Fruit fly (Drosophila melanogaster) whole organism, prepupa: ENCODE measurements around the gene CG11095.
A peak's percentile ranks its signal among the peaks of the same experiment; 100 is the strongest.

Source experiments
- Blimp-1 ChIP-seq: fragments of 200-800 bp; sonication (Bioruptor generic); optimal IDR thresholded peaks from 3 replicates; lab custom pipeline; 2017; ENCODE audit warnings: missing biosample characterization, missing genetic modification characterization, mild to moderate bottlenecking, moderate library complexity, missing genetic modification reagents
- CG10631 ChIP-seq: fragments of 200-800 bp; sonication (Bioruptor generic); optimal IDR thresholded peaks from 2 replicates; lab custom pipeline; 2016; ENCODE audit warnings: missing biosample characterization, missing genetic modification characterization
- CG10669 ChIP-seq: fragments of 200-800 bp; sonication (Bioruptor generic); optimal IDR thresholded peaks from 3 replicates; lab custom pipeline; 2018; ENCODE audit warnings: missing biosample characterization, mild to moderate bottlenecking, missing genetic modification characterization, moderate library complexity
- CG11902 ChIP-seq: fragments of 200-800 bp; sonication (Bioruptor generic); optimal IDR thresholded peaks from 3 replicates; lab custom pipeline; 2016; ENCODE audit warnings: missing biosample characterization, missing genetic modification characterization
- CG1621 ChIP-seq: fragments of 200-800 bp; sonication (Bioruptor generic); optimal IDR thresholded peaks from 3 replicates; lab custom pipeline; 2018; ENCODE audit warnings: missing biosample characterization, mild to moderate bottlenecking, missing genetic modification characterization
- CG16779 ChIP-seq: fragments of 200-800 bp; sonication (Bioruptor generic); optimal IDR thresholded peaks from 3 replicates; lab custom pipeline; 2017; ENCODE audit warnings: missing biosample characterization, mild to moderate bottlenecking, missing genetic modification characterization
- CG3032 ChIP-seq: fragments of 200-800 bp; optimal IDR thresholded peaks from 2 replicates; lab custom pipeline; 2019; ENCODE audit warnings: missing biosample characterization, mild to moderate bottlenecking, missing genetic modification characterization, moderate library complexity
- CG31627 ChIP-seq: fragments of 200-800 bp; sonication (Bioruptor generic); optimal IDR thresholded peaks from 3 replicates; lab custom pipeline; 2016; ENCODE audit warnings: missing biosample characterization, missing genetic modification characterization
- CG32006 ChIP-seq: fragments of 200-800 bp; sonication (Bioruptor generic); optimal IDR thresholded peaks from 3 replicates; lab custom pipeline; 2017; ENCODE audit warnings: missing biosample characterization, mild to moderate bottlenecking, missing genetic modification characterization
- CG34406 ChIP-seq: fragments of 200-800 bp; sonication (Bioruptor generic); optimal IDR thresholded peaks from 3 replicates; lab custom pipeline; 2016; ENCODE audit warnings: missing biosample characterization, missing genetic modification characterization
- CG3919 ChIP-seq: fragments of 200-800 bp; sonication (Bioruptor generic); optimal IDR thresholded peaks from 3 replicates; lab custom pipeline; 2016; ENCODE audit warnings: missing biosample characterization, missing genetic modification characterization
- CG4318 ChIP-seq: fragments of 200-800 bp; sonication (Bioruptor generic); optimal IDR thresholded peaks from 3 replicates; lab custom pipeline; 2017; ENCODE audit warnings: missing biosample characterization, mild to moderate bottlenecking, missing genetic modification characterization
- CG6163 ChIP-seq: fragments of 200-800 bp; sonication (Bioruptor generic); IDR thresholded peaks from 3 replicates; pipeline ENCODE4 v1.3.6; 2022; ENCODE audit warnings: missing biosample characterization, missing genetic modification characterization
- CG6276 ChIP-seq: fragments of 200-800 bp; sonication (Bioruptor generic); optimal IDR thresholded peaks from 2 replicates; lab custom pipeline; 2017; ENCODE audit warnings: missing biosample characterization, mild to moderate bottlenecking, missing genetic modification characterization
- CG6792 ChIP-seq: fragments of 200-800 bp; sonication (Bioruptor generic); optimal IDR thresholded peaks from 3 replicates; lab custom pipeline; 2016; ENCODE audit warnings: missing biosample characterization, missing genetic modification characterization
- CG6854 ChIP-seq: fragments of 200-800 bp; sonication (Bioruptor generic); optimal IDR thresholded peaks from 2 replicates; lab custom pipeline; 2017; ENCODE audit warnings: missing biosample characterization, mild to moderate bottlenecking, missing genetic modification characterization
- CG7368 ChIP-seq: fragments of 200-800 bp; sonication (Bioruptor generic); optimal IDR thresholded peaks from 3 replicates; lab custom pipeline; 2016; ENCODE audit warnings: missing biosample characterization, missing genetic modification characterization
- CG8119 ChIP-seq: fragments of 200-800 bp; sonication (Bioruptor generic); IDR thresholded peaks from 3 replicates; pipeline ENCODE4 v1.3.6; 2022; ENCODE audit warnings: missing biosample characterization, missing genetic modification characterization
- CG8319 ChIP-seq: fragments of 200-800 bp; sonication (Bioruptor generic); optimal IDR thresholded peaks from 3 replicates; lab custom pipeline; 2016; ENCODE audit warnings: missing biosample characterization, missing genetic modification characterization
- CG8632 ChIP-seq: fragments of 200-800 bp; sonication (Bioruptor generic); optimal IDR thresholded peaks from 3 replicates; lab custom pipeline; 2016; ENCODE audit warnings: missing biosample characterization, missing genetic modification characterization
- CG9139 ChIP-seq: fragments of 200-800 bp; sonication (Bioruptor generic); optimal IDR thresholded peaks from 3 replicates; lab custom pipeline; 2017; ENCODE audit warnings: missing biosample characterization, mild to moderate bottlenecking, missing genetic modification characterization
- Eip75B ChIP-seq: fragments of 200-800 bp; sonication (Bioruptor generic); optimal IDR thresholded peaks from 3 replicates; lab custom pipeline; 2016; ENCODE audit warnings: missing biosample characterization, missing genetic modification characterization
- Eip78C ChIP-seq: fragments of 200-800 bp; sonication (Bioruptor generic); peaks from one replicate; lab custom pipeline; 2016; ENCODE audit warnings: missing biosample characterization, missing genetic modification characterization
- Ets21C ChIP-seq: fragments of 200-800 bp; sonication (Bioruptor generic); optimal IDR thresholded peaks from 3 replicates; lab custom pipeline; 2016; ENCODE audit warnings: missing biosample characterization, missing genetic modification characterization
- Gug ChIP-seq: fragments of 200-800 bp; sonication (Bioruptor generic); IDR thresholded peaks from 2 replicates; pipeline ENCODE4 v1.3.6; 2022; ENCODE audit warnings: missing biosample characterization, missing genetic modification characterization
- Hr38 ChIP-seq: sonication (Bioruptor generic); optimal IDR thresholded peaks from 2 replicates; lab custom pipeline; 2016; ENCODE audit warnings: missing biosample characterization, missing genetic modification characterization
- Hr39 ChIP-seq: fragments of 200-800 bp; sonication (Bioruptor generic); optimal IDR thresholded peaks from 2 replicates; lab custom pipeline; 2016; ENCODE audit warnings: missing biosample characterization, missing genetic modification characterization
- Met ChIP-seq: fragments of 200-800 bp; sonication (Bioruptor generic); optimal IDR thresholded peaks from 3 replicates; lab custom pipeline; 2016; ENCODE audit warnings: missing biosample characterization, missing genetic modification characterization
- Sox102F ChIP-seq: fragments of 200-800 bp; sonication (Bioruptor generic); optimal IDR thresholded peaks from 2 replicates; lab custom pipeline; 2016; ENCODE audit warnings: missing biosample characterization, mild to moderate bottlenecking, missing genetic modification characterization
- Sox14 ChIP-seq: fragments of 200-800 bp; sonication (Bioruptor generic); optimal IDR thresholded peaks from 3 replicates; lab custom pipeline; 2016; ENCODE audit warnings: missing biosample characterization, missing genetic modification characterization
- achi ChIP-seq: fragments of 200-800 bp; sonication (Bioruptor generic); optimal IDR thresholded peaks from 3 replicates; lab custom pipeline; 2016; ENCODE audit warnings: missing biosample characterization, missing genetic modification characterization
- acj6 ChIP-seq: fragments of 200-800 bp; sonication (Bioruptor generic); optimal IDR thresholded peaks from 3 replicates; lab custom pipeline; 2016; ENCODE audit warnings: missing biosample characterization, missing genetic modification characterization
- cyc ChIP-seq: fragments of 200-800 bp; sonication (Bioruptor generic); optimal IDR thresholded peaks from 3 replicates; lab custom pipeline; 2016; ENCODE audit warnings: missing biosample characterization, missing genetic modification characterization
- dac ChIP-seq: fragments of 200-800 bp; sonication (Bioruptor generic); optimal IDR thresholded peaks from 2 replicates; lab custom pipeline; 2017; ENCODE audit warnings: missing biosample characterization, mild to moderate bottlenecking, missing genetic modification characterization
- dsx ChIP-seq: fragments of 200-800 bp; optimal IDR thresholded peaks from 3 replicates; lab custom pipeline; 2019; ENCODE audit warnings: missing biosample characterization, mild to moderate bottlenecking, missing genetic modification characterization, moderate library complexity; ENCODE audit not compliant: poor library complexity, severe bottlenecking
- eg ChIP-seq: fragments of 200-800 bp; sonication (Bioruptor generic); IDR thresholded peaks from 3 replicates; pipeline ENCODE4 v1.3.6; 2022; ENCODE audit warnings: missing biosample characterization, missing genetic modification characterization
- esn ChIP-seq: fragments of 200-800 bp; sonication (Bioruptor generic); optimal IDR thresholded peaks from 2 replicates; lab custom pipeline; 2016; ENCODE audit warnings: missing biosample characterization, mild to moderate bottlenecking, missing genetic modification characterization, moderate library complexity
- fd59A ChIP-seq: fragments of 200-800 bp; sonication (Bioruptor generic); optimal IDR thresholded peaks from 2 replicates; lab custom pipeline; 2017; ENCODE audit warnings: missing biosample characterization, mild to moderate bottlenecking, missing genetic modification characterization, missing genetic modification reagents
- fd85E ChIP-seq: fragments of 200-800 bp; sonication (Bioruptor generic); optimal IDR thresholded peaks from 3 replicates; lab custom pipeline; 2016; ENCODE audit warnings: missing biosample characterization, missing genetic modification characterization
- lz ChIP-seq: fragments of 200-800 bp; sonication (Bioruptor generic); optimal IDR thresholded peaks from 3 replicates; lab custom pipeline; 2016; ENCODE audit warnings: missing biosample characterization, missing genetic modification characterization
- net ChIP-seq: fragments of 200-800 bp; sonication (Bioruptor generic); optimal IDR thresholded peaks from 3 replicates; lab custom pipeline; 2016; ENCODE audit warnings: missing biosample characterization, missing genetic modification characterization
- pdm3 ChIP-seq: fragments of 200-800 bp; sonication (Bioruptor generic); optimal IDR thresholded peaks from 3 replicates; lab custom pipeline; 2016; ENCODE audit warnings: missing biosample characterization, missing genetic modification characterization
- salr ChIP-seq, 2 experiments: fragments of 200-800 bp; sonication (Bioruptor generic); optimal IDR thresholded peaks; 3 replicates each; lab custom pipeline; 2016 to 2018; ENCODE audit warnings: missing biosample characterization in 2 of 2, missing genetic modification characterization in 2 of 2, mild to moderate bottlenecking in 1 of 2
- ss ChIP-seq, 2 experiments: fragments of 200-800 bp; sonication (Bioruptor generic); optimal IDR thresholded peaks; 2 replicates in 1 of 2; 3 replicates in 1 of 2; lab custom pipeline; 2017 to 2018; ENCODE audit warnings: mild to moderate bottlenecking in 2 of 2, missing biosample characterization in 2 of 2, missing genetic modification characterization in 2 of 2, moderate library complexity in 1 of 2
- topi ChIP-seq: fragments of 200-800 bp; sonication (Bioruptor generic); optimal IDR thresholded peaks from 3 replicates; lab custom pipeline; 2016; ENCODE audit warnings: missing biosample characterization, missing genetic modification characterization
- vri ChIP-seq: fragments of 200-800 bp; sonication (Bioruptor generic); optimal IDR thresholded peaks from 3 replicates; lab custom pipeline; 2016; ENCODE audit warnings: missing biosample characterization, mild to moderate bottlenecking, missing genetic modification characterization

The CG11095 gene

DNA sequence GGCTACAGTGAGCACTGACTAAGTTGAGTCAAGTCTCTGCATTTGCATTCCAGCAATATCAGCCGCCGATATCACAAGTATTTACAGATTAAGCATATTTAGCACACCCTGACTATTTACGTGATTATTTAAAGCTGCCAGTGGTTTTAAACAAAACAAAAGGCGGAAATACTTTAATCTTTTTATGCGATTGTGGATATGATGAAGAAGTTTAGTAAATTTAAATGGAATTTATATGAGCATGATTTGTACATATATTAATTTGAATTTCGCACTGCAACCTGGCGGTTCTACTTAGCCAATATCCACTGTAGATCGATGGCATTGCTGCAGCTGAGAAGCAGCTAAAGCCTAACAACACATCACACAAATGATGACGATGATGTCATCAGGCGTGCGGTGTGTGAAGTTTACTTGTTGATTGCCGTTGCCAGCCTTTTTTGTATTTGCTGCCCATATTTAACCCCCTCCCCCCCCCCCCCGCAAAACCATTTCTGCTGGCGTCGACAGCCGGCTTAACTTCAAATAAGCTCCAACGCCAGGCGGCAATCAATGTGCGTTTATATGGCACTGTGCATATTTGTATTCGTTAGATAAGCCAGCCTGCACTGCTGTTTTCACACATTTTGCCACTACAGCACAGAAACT is 4.2 kb downstream of the CG11095 start (continued):
- TF ChIP-seq Sox102F (GFP tag; lab: Kevin White, UChicago): peak; percentile 49
- TF ChIP-seq CG10669 (GFP tag; lab: Kevin White, UChicago): peak; percentile 75
- TF ChIP-seq CG8319 (GFP tag; lab: Kevin White, UChicago): peak; percentile 5
- peak; percentile 63 for TF ChIP-seq CG16779 (tag; lab: Kevin White, UChicago)
- peak; percentile 15 for TF ChIP-seq CG7368 (GFP tag; lab: Kevin White, UChicago)
- peak; percentile 81 for TF ChIP-seq Eip75B (GFP tag; lab: Kevin White, UChicago)
- TF ChIP-seq CG1621: peak; percentile 55
- TF ChIP-seq CG8632 (GFP tag; lab: Kevin White, UChicago): peak; percentile 46
- no peak for TF ChIP-seq Blimp-1 (GFP tag; lab: Kevin White, UChicago)
- TF ChIP-seq fd59A: peak; percentile 75
- peak; percentile 68 for TF ChIP-seq dac (GFP tag; lab: Kevin White, UChicago)
- TF ChIP-seq Gug: no peak; the same call in 1 of the 2 replicates
- TF ChIP-seq pdm3 (GFP tag; lab: Kevin White, UChicago): peak; percentile 82
- peak; percentile 76 for TF ChIP-seq CG3032 (tag; lab: Kevin White, UChicago)
- no peak for TF ChIP-seq fd85E (GFP tag; lab: Kevin White, UChicago)
- peak; percentile 63 for TF ChIP-seq esn (GFP tag; lab: Kevin White, UChicago)
- TF ChIP-seq acj6 (GFP tag; lab: Kevin White, UChicago): peak; percentile 79

DNA sequence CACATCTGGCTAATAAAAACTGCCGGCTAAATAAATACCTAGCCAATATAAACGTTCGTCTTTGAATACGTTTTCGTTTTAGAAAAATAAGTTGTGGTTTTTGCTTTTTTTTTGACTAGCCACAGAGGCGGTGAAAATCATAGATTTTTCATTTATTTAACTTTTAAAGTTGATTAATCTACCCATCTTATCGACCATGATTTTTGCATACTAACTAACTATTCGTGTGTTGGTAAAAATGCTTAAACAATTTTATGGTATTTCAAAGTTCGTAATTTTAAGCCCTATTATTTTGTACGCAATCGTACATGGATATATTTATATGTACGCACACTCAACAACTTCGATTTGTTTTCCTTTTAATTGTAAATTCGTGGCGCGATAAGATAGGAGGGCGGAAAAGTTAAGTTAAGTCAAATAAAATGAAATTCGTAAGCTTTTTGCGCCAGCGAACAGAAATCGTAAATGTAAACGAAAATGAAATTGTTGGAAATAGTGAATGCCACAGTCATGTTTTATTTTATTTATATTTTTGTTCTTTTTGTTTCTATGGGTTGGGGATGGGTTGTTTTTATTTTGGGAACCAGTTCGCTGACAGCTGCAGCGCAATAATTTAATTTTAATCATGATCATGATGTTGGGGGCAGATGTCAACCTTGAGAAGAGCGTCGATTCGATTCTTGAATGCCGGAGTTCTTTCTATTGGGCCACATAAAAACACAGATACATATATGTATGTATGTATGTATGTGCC is 6.1 kb downstream of the CG11095 start:
- peak; percentile 73 for TF ChIP-seq Eip78C
- no peak for TF ChIP-seq ss (GFP tag; optimal IDR thresholded peaks at IDR 0.05; lab: Kevin White, UChicago)
- no peak for TF ChIP-seq acj6 (GFP tag; lab: Kevin White, UChicago)
- no peak for TF ChIP-seq Gug
- no peak for TF ChIP-seq cyc (GFP tag; lab: Kevin White, UChicago)
- peak; percentile 28 for TF ChIP-seq pdm3 (GFP tag; lab: Kevin White, UChicago)
- no peak for TF ChIP-seq Eip75B (GFP tag; lab: Kevin White, UChicago)
- no peak for TF ChIP-seq salr (GFP tag; optimal IDR thresholded peaks at IDR 0.05; lab: Kevin White, UChicago)
- peak; percentile 45; the same call in 1 of the 3 replicates for TF ChIP-seq CG8119 (GFP tag; lab: Robert Waterston, UW)
- no peak for TF ChIP-seq Ets21C (GFP tag; lab: Kevin White, UChicago)
- TF ChIP-seq lz (GFP tag; lab: Kevin White, UChicago): no peak
- peak; percentile 13 for TF ChIP-seq Met
- no peak for TF ChIP-seq Sox14
- TF ChIP-seq CG16779 (tag; lab: Kevin White, UChicago): no peak
- TF ChIP-seq eg (GFP tag; lab: Robert Waterston, UW): peak; percentile 73
- TF ChIP-seq Sox102F (GFP tag; lab: Kevin White, UChicago): peak; percentile 3
- no peak for TF ChIP-seq CG11902 (GFP tag; lab: Kevin White, UChicago)
- TF ChIP-seq Hr38 (GFP tag; lab: Kevin White, UChicago): no peak
- no peak for TF ChIP-seq CG6854 (GFP tag; lab: Kevin White, UChicago)
- TF ChIP-seq Hr39: peak; percentile 9
- no peak for TF ChIP-seq CG31627 (GFP tag; lab: Kevin White, UChicago)
- TF ChIP-seq CG32006 (GFP tag; lab: Kevin White, UChicago): peak; percentile 35
- TF ChIP-seq net: peak; percentile 0
- TF ChIP-seq dsx: no peak
- TF ChIP-seq CG8319 (GFP tag; lab: Kevin White, UChicago): no peak
- no peak for TF ChIP-seq CG34406 (GFP tag; lab: Kevin White, UChicago)
- no peak for TF ChIP-seq vri (GFP tag; lab: Kevin White, UChicago)
- TF ChIP-seq CG10631: no peak
- TF ChIP-seq achi: no peak
- TF ChIP-seq dac (GFP tag; lab: Kevin White, UChicago): no peak
- no peak for TF ChIP-seq fd59A
- no peak for TF ChIP-seq topi (GFP tag; lab: Kevin White, UChicago)
- TF ChIP-seq CG6276 (GFP tag; lab: Kevin White, UChicago): peak; percentile 55
- TF ChIP-seq CG6792 (GFP tag; lab: Kevin White, UChicago): no peak
- TF ChIP-seq CG9139: no peak
- peak; percentile 27 for TF ChIP-seq esn (GFP tag; lab: Kevin White, UChicago)
- no peak for TF ChIP-seq CG3919 (GFP tag; lab: Kevin White, UChicago)
- peak; percentile 23; the same call in 1 of the 3 replicates for TF ChIP-seq CG6163 (GFP tag; lab: Robert Waterston, UW)
- TF ChIP-seq CG4318 (GFP tag; lab: Kevin White, UChicago): no peak
- TF ChIP-seq CG10669 (GFP tag; lab: Kevin White, UChicago): no peak
